Worm (Caenorhabditis elegans): ENCODE results near the gene nep-12.
A peak's percentile ranks its signal among the peaks of the same experiment; 100 is the strongest.
"Not testable (repeated sequence)": the region's sequence is repeated elsewhere in the genome, so short reads cannot be mapped to it uniquely, and the experiment has no call there.

nep-12 gene

ce11 chrII:4784436-4784835 is at the start of gene nep-12:
Gene nep-12, minus strand, starts transcription at chrII:4784536.
- TF ChIP-seq dao-5 (tag; optimal IDR thresholded peaks at IDR 0.05) (no peak), W03F9.2 (tag; optimal IDR thresholded peaks at IDR 0.05) (no peak), him-1 (tag; optimal IDR thresholded peaks at IDR 0.05) (no peak)

ce11 chrII:4827734-4828609 is 43.6 kb upstream of the nep-12 start, which contains the start of the genes fbxb-88 and tbck-1:
Gene fbxb-88, minus strand, starts transcription at chrII:4827884.
Gene tbck-1, plus strand, starts transcription at chrII:4828559.
- peak; percentile 35 for TF ChIP-seq W03F9.2 (tag; optimal IDR thresholded peaks at IDR 0.05)
- no peak for TF ChIP-seq him-1 (tag; optimal IDR thresholded peaks at IDR 0.05)
- no peak for TF ChIP-seq dao-5 (tag; optimal IDR thresholded peaks at IDR 0.05)

- not testable (repeated sequence) for TF ChIP-seq dao-5, him-1, W03F9.2 (tag; optimal IDR thresholded peaks at IDR 0.05)
Measured at ce11 chrII:4825133-4825532, 40.8 kb upstream of the nep-12 start, which contains the start of the genes C33F10.8 and msp-40. Gene C33F10.8, minus strand, starts transcription at chrII:4825233. Gene msp-40, plus strand, starts transcription at chrII:4825414.

- TF ChIP-seq him-1 (tag; optimal IDR thresholded peaks at IDR 0.05), result no peak
- TF ChIP-seq dao-5 (tag; optimal IDR thresholded peaks at IDR 0.05), result no peak
- TF ChIP-seq W03F9.2 (tag; optimal IDR thresholded peaks at IDR 0.05), result no peak
Measured at ce11 chrII:4822610-4823009, 38.3 kb upstream of the nep-12 start.

ce11 chrII:4821739-4822138 is 37.4 kb upstream of the nep-12 start, which contains the start of gene lact-5:
Gene lact-5, minus strand, starts transcription at chrII:4821739.
- TF ChIP-seq dao-5 (tag; optimal IDR thresholded peaks at IDR 0.05) (no peak), W03F9.2 (tag; optimal IDR thresholded peaks at IDR 0.05) (no peak), him-1 (tag; optimal IDR thresholded peaks at IDR 0.05) (no peak)

ce11 chrII:4818780-4819179 is 34.4 kb upstream of the nep-12 start:
- TF ChIP-seq him-1 (tag; optimal IDR thresholded peaks at IDR 0.05) (no peak), W03F9.2 (tag; optimal IDR thresholded peaks at IDR 0.05) (no peak), dao-5 (tag; optimal IDR thresholded peaks at IDR 0.05) (no peak)

ce11 chrII:4815356-4815755 is 31.0 kb upstream of the nep-12 start:
- no peak for TF ChIP-seq dao-5 (tag; optimal IDR thresholded peaks at IDR 0.05)
- TF ChIP-seq him-1 (tag; optimal IDR thresholded peaks at IDR 0.05), result no peak
- TF ChIP-seq W03F9.2 (tag; optimal IDR thresholded peaks at IDR 0.05), result no peak

- TF ChIP-seq W03F9.2 (tag; optimal IDR thresholded peaks at IDR 0.05), result no peak
- TF ChIP-seq dao-5 (tag; optimal IDR thresholded peaks at IDR 0.05), result no peak
- no peak for TF ChIP-seq him-1 (tag; optimal IDR thresholded peaks at IDR 0.05)
Measured at ce11 chrII:4811986-4812385, 27.6 kb upstream of the nep-12 start, which contains the start of gene rig-6. Gene rig-6, minus strand, starts transcription at chrII:4812086.

- no peak for TF ChIP-seq W03F9.2 (tag; optimal IDR thresholded peaks at IDR 0.05)
- TF ChIP-seq him-1 (tag; optimal IDR thresholded peaks at IDR 0.05), result no peak
- TF ChIP-seq dao-5 (tag; optimal IDR thresholded peaks at IDR 0.05), result no peak
Measured at ce11 chrII:4806726-4807125, 22.4 kb upstream of the nep-12 start.

- TF ChIP-seq him-1 (tag; optimal IDR thresholded peaks at IDR 0.05) (no peak), W03F9.2 (tag; optimal IDR thresholded peaks at IDR 0.05) (no peak), dao-5 (tag; optimal IDR thresholded peaks at IDR 0.05) (no peak)
Measured at ce11 chrII:4806261-4806660, 21.9 kb upstream of the nep-12 start.

ce11 chrII:4805799-4806198 is 21.5 kb upstream of the nep-12 start:
- TF ChIP-seq him-1 (tag; optimal IDR thresholded peaks at IDR 0.05), result no peak
- TF ChIP-seq dao-5 (tag; optimal IDR thresholded peaks at IDR 0.05), result no peak
- TF ChIP-seq W03F9.2 (tag; optimal IDR thresholded peaks at IDR 0.05), result no peak

ce11 chrII:4802917-4803316 is 18.6 kb upstream of the nep-12 start:
- TF ChIP-seq him-1 (tag; optimal IDR thresholded peaks at IDR 0.05) (no peak), dao-5 (tag; optimal IDR thresholded peaks at IDR 0.05) (no peak), W03F9.2 (tag; optimal IDR thresholded peaks at IDR 0.05) (no peak)

ce11 chrII:4800524-4800923 is 16.2 kb upstream of the nep-12 start:
- no peak for TF ChIP-seq dao-5 (tag; optimal IDR thresholded peaks at IDR 0.05)
- TF ChIP-seq W03F9.2 (tag; optimal IDR thresholded peaks at IDR 0.05), result no peak
- TF ChIP-seq him-1 (tag; optimal IDR thresholded peaks at IDR 0.05), result no peak

ce11 chrII:4797071-4797470 is 12.7 kb upstream of the nep-12 start, which contains the start of gene C33F10.14:
Gene C33F10.14, plus strand, starts transcription at chrII:4797371.
- TF ChIP-seq W03F9.2 (tag; optimal IDR thresholded peaks at IDR 0.05), result no peak
- no peak for TF ChIP-seq him-1 (tag; optimal IDR thresholded peaks at IDR 0.05)
- TF ChIP-seq dao-5 (tag; optimal IDR thresholded peaks at IDR 0.05), result no peak
